Worm (Caenorhabditis elegans) whole organism, young adult: ENCODE measurements around the gene Y22D7AR.7.

Source experiments
- B0336.3 ChIP-seq: fragments of 200-800 bp; sonication (Bioruptor generic); IDR thresholded peaks from 2 replicates; pipeline ENCODE4 v1.3.6; 2022; ENCODE audit warnings: missing genetic modification characterization, missing compliant biosample characterization
- D2030.7 ChIP-seq: fragments of 200-800 bp; sonication (Bioruptor generic); IDR thresholded peaks from 2 replicates; pipeline ENCODE4 v1.3.6; 2022; ENCODE audit warnings: missing genetic modification reagents, missing genetic modification characterization, missing compliant biosample characterization
- K11D2.4 ChIP-seq: fragments of 200-800 bp; sonication (Bioruptor generic); IDR thresholded peaks from 2 replicates; pipeline ENCODE4 v1.3.6; 2022; ENCODE audit warnings: missing genetic modification reagents, missing genetic modification characterization, missing compliant biosample characterization
- ama-1 ChIP-seq, 3 experiments: fragments of 150-350 bp in 1 of 3; sonication (generic microtip) in 2 of 3; optimal IDR thresholded peaks; 2 replicates each; lab custom pipeline; 2014 to 2018; ENCODE audit warnings: missing biosample characterization in 2 of 3, missing genetic modification characterization in 2 of 3, missing genetic modification reagents in 2 of 3
- bed-1 ChIP-seq: fragments of 200-800 bp; sonication (Bioruptor generic); IDR thresholded peaks from 2 replicates; pipeline ENCODE4 v1.3.6; 2022; ENCODE audit warnings: missing genetic modification reagents, missing genetic modification characterization, missing compliant biosample characterization
- bed-2 ChIP-seq: fragments of 200-800 bp; sonication (Bioruptor generic); IDR thresholded peaks from 2 replicates; pipeline ENCODE4 v1.3.6; 2022; ENCODE audit warnings: missing genetic modification reagents, missing genetic modification characterization, missing compliant biosample characterization
- dpff-1 ChIP-seq: sonication (generic microtip); optimal IDR thresholded peaks from 2 replicates; lab custom pipeline; 2017; ENCODE audit warnings: mild to moderate bottlenecking, missing genetic modification characterization, missing compliant biosample characterization
- ekl-4 ChIP-seq: fragments of 200-800 bp; sonication (Bioruptor generic); IDR thresholded peaks from 2 replicates; pipeline ENCODE4 v1.3.6; 2022; ENCODE audit warnings: missing genetic modification reagents, missing genetic modification characterization, missing compliant biosample characterization
- lin-26 ChIP-seq: fragments of 200-800 bp; sonication (Bioruptor generic); IDR thresholded peaks from 2 replicates; pipeline ENCODE4 v1.3.6; 2022; ENCODE audit warnings: missing genetic modification reagents, missing genetic modification characterization, missing compliant biosample characterization
- lsl-1 ChIP-seq: fragments of 200-800 bp; sonication (Bioruptor generic); optimal IDR thresholded peaks from 2 replicates; lab custom pipeline; 2018; ENCODE audit warnings: mild to moderate bottlenecking, missing genetic modification characterization, moderate library complexity, missing compliant biosample characterization
- sea-2 ChIP-seq: fragments of 200-800 bp; sonication (Bioruptor generic); IDR thresholded peaks from 2 replicates; pipeline ENCODE4 v1.3.6; 2022; ENCODE audit warnings: missing genetic modification characterization, missing compliant biosample characterization
- snpc-1.3 ChIP-seq: sonication (generic microtip); optimal IDR thresholded peaks from 2 replicates; lab custom pipeline; 2017; ENCODE audit warnings: missing genetic modification characterization, mild to moderate bottlenecking, missing compliant biosample characterization, antibody characterized with exemption, moderate library complexity, missing genotype, missing genetic modification reagents; ENCODE audit not compliant: insufficient read depth
- sptf-2 ChIP-seq: fragments of 200-800 bp; sonication (Bioruptor generic); optimal IDR thresholded peaks from 2 replicates; lab custom pipeline; 2018; ENCODE audit warnings: mild to moderate bottlenecking, missing genetic modification characterization, missing compliant biosample characterization
- unc-62 ChIP-seq: fragments of 150-350 bp; optimal IDR thresholded peaks from 2 replicates; lab custom pipeline; 2014; ENCODE audit warnings: missing biosample characterization, missing genetic modification reagents, missing genetic modification characterization

ce11 chrIII:1664761-1665266, 23.1 kb downstream of the Y22D7AR.7 start, which contains the start of gene Y22D7AL.16:
- TF ChIP-seq unc-62 (no peak), lsl-1 (no peak), snpc-1.3 (tag; lab: Kevin White, UChicago) (no peak), sptf-2 (no peak), bed-1 (GFP tag; lab: Robert Waterston, UW) (no peak), ekl-4 (no peak), B0336.3 (no peak), lin-26 (no peak), dpff-1 (tag; lab: Kevin White, UChicago) (no peak), ama-1 (optimal IDR thresholded peaks at IDR 0.05; lab: Kevin White, UChicago) (no peak), ama-1 (GFP tag; optimal IDR thresholded peaks at IDR 0.05; lab: Kevin White, UChicago) (no peak), bed-2 (no peak), D2030.7 (GFP tag; lab: Robert Waterston, UW) (no peak), sea-2 (GFP tag; lab: Robert Waterston, UW) (no peak), K11D2.4 (GFP tag; lab: Robert Waterston, UW) (no peak)
